Worm (Caenorhabditis elegans): ENCODE data around the gene mif-4.
A peak's percentile ranks its signal among the peaks of the same experiment; 100 is the strongest.

The mif-4 gene

DNA sequence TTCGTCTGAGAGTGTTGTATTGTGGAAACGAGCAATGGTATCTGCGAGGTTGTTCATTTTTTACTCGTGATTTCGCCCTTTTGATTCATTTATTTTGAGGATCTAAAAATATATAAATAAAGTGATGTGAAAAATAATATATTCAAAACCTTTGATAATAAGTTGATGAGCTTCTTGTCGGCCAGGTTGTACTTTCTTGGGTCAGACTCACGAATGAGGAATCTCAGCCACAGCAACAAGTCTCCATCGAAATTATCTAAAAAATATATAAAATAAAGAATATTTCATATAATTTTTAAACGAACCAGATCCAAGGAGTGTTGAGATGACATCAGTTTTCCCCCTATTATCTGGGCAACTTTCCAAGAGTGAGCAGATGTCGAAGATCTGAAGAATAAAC lies 6.6 kb upstream of the mif-4 start, which contains the start of gene Y73B6BL.288:
Gene Y73B6BL.288, minus strand, starts transcription at position 101 of the 400 bp plus-strand sequence.
- TF ChIP-seq mdl-1 (tag; optimal IDR thresholded peaks at IDR 0.05) (no peak), R02D3.7 (tag; optimal IDR thresholded peaks at IDR 0.05) (no peak), nhr-23 (tag; optimal IDR thresholded peaks at IDR 0.05) (no peak), nhr-25 (tag; optimal IDR thresholded peaks at IDR 0.05) (no peak), sem-4 (tag; optimal IDR thresholded peaks at IDR 0.05) (no peak), sma-9 (GFP tag; optimal IDR thresholded peaks at IDR 0.05) (no peak), sma-9 (tag; optimal IDR thresholded peaks at IDR 0.05) (no peak), ZK546.5 (tag; optimal IDR thresholded peaks at IDR 0.05) (no peak), C34F6.9 (tag; optimal IDR thresholded peaks at IDR 0.05) (no peak), nhr-12 (tag; optimal IDR thresholded peaks at IDR 0.05) (no peak), zag-1 (tag; optimal IDR thresholded peaks at IDR 0.05) (no peak)

DNA sequence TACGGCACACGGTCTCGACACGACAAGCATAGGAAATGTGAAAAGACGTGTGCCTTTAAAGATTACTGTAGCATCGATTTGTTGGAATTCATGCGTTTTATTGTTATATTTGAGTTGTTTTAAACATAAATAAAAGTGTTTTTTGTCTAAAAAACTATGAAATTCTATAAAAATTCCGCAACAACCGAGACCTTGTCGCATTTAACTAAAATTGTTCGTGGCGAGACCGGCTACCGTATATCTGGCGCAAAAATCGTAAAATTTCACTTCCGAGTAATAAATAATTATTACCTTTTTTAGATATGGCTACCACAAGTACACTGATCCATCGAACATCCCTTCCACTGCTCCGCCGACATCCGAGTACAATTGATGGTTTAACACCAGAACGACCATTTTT lies 1.6 kb upstream of the mif-4 start, which contains the start of gene ipla-6:
Gene ipla-6, plus strand, starts transcription at position 301 of the 400 bp plus-strand sequence.
- TF ChIP-seq mbf-1 (tag; optimal IDR thresholded peaks at IDR 0.05) = no peak
- no peak for TF ChIP-seq nhr-237 (tag; optimal IDR thresholded peaks at IDR 0.05)
- TF ChIP-seq ztf-11 (tag; optimal IDR thresholded peaks at IDR 0.05) = no peak
- TF ChIP-seq sma-3 (GFP tag; optimal IDR thresholded peaks at IDR 0.05) = no peak
- no peak for TF ChIP-seq F13H6.1 (tag; optimal IDR thresholded peaks at IDR 0.05)
- TF ChIP-seq nhr-129 (tag; optimal IDR thresholded peaks at IDR 0.05) = no peak
- no peak for TF ChIP-seq zag-1 (tag; optimal IDR thresholded peaks at IDR 0.05)
- no peak for TF ChIP-seq nhr-11 (tag; optimal IDR thresholded peaks at IDR 0.05)
- no peak for TF ChIP-seq nhr-12 (tag; optimal IDR thresholded peaks at IDR 0.05)
- TF ChIP-seq elt-3 (tag; optimal IDR thresholded peaks at IDR 0.05) = no peak
- TF ChIP-seq nhr-6 (tag; optimal IDR thresholded peaks at IDR 0.05) = no peak
- no peak for TF ChIP-seq ceh-82 (tag; optimal IDR thresholded peaks at IDR 0.05)
- TF ChIP-seq lin-39 (tag; optimal IDR thresholded peaks at IDR 0.05) = no peak
- no peak for TF ChIP-seq nhr-23 (tag; optimal IDR thresholded peaks at IDR 0.05)
- no peak for TF ChIP-seq nhr-25 (tag; optimal IDR thresholded peaks at IDR 0.05)
- TF ChIP-seq skn-1 (tag; optimal IDR thresholded peaks at IDR 0.05) = no peak

DNA sequence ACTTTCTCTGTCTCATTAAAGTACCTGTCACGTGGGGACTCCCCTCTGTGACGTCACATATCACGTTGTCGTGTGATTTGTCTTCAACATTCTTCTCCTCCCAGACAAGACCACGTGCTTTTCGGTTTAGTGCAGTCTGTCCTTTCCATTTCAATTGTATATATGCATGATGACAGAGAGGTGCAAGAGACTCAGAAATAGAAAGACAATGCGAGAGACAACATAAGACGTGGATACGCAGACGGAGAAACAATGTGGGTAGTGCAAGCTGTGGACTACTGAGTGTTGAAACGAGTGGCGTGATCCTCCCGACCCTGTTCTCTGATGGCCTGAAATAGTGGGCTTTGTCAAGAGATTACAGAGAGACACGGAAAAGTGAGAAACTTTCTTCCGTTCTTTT lies 954 bp upstream of the mif-4 start:
- peak; percentile 62 for TF ChIP-seq lin-11 (tag; optimal IDR thresholded peaks at IDR 0.05)
- peak; percentile 87 for TF ChIP-seq egl-27 (tag; optimal IDR thresholded peaks at IDR 0.05)
- TF ChIP-seq zag-1 (tag; optimal IDR thresholded peaks at IDR 0.05) = peak; percentile 41
- no peak for TF ChIP-seq nhr-237 (tag; optimal IDR thresholded peaks at IDR 0.05)
- TF ChIP-seq ama-1 (optimal IDR thresholded peaks at IDR 0.05) = peak; percentile 23
- no peak for TF ChIP-seq mbf-1 (tag; optimal IDR thresholded peaks at IDR 0.05)
- TF ChIP-seq R02D3.7 (tag; optimal IDR thresholded peaks at IDR 0.05) = peak; percentile 27
- no peak for TF ChIP-seq alr-1 (tag; optimal IDR thresholded peaks at IDR 0.05)
- peak; percentile 96 for TF ChIP-seq ztf-4 (tag; optimal IDR thresholded peaks at IDR 0.05)
- TF ChIP-seq lin-39 (tag; optimal IDR thresholded peaks at IDR 0.05) = no peak
- TF ChIP-seq ZK546.5 (tag; optimal IDR thresholded peaks at IDR 0.05) = peak; percentile 22
- no peak for TF ChIP-seq dmd-4 (tag; optimal IDR thresholded peaks at IDR 0.05)
- TF ChIP-seq nhr-6 (tag; optimal IDR thresholded peaks at IDR 0.05) = peak; percentile 95
- TF ChIP-seq elt-3 (tag; optimal IDR thresholded peaks at IDR 0.05) = no peak
- TF ChIP-seq gmeb-1 (tag; optimal IDR thresholded peaks at IDR 0.05) = peak; percentile 89
- no peak for TF ChIP-seq ztf-1 (GFP tag; conservative IDR thresholded peaks at IDR 0.05)
- peak; percentile 98 for TF ChIP-seq nhr-21 (tag; optimal IDR thresholded peaks at IDR 0.05)
- TF ChIP-seq nhr-11 (tag; optimal IDR thresholded peaks at IDR 0.05) = no peak
- TF ChIP-seq fos-1 (tag; optimal IDR thresholded peaks at IDR 0.05) = peak; percentile 87
- peak; percentile 91 for TF ChIP-seq Y55F3AM.14 (GFP tag; optimal IDR thresholded peaks at IDR 0.05)
- TF ChIP-seq ceh-16 (tag; optimal IDR thresholded peaks at IDR 0.05) = peak; percentile 77
- no peak for TF ChIP-seq peb-1 (tag; optimal IDR thresholded peaks at IDR 0.05)
- TF ChIP-seq skn-1 (tag; optimal IDR thresholded peaks at IDR 0.05) = peak; percentile 53
- TF ChIP-seq sma-9 (GFP tag; optimal IDR thresholded peaks at IDR 0.05) = peak; percentile 100
- TF ChIP-seq sma-9 (tag; optimal IDR thresholded peaks at IDR 0.05) = peak; percentile 79
- peak; percentile 70 for TF ChIP-seq lin-13 (GFP tag; optimal IDR thresholded peaks at IDR 0.05)
- no peak for TF ChIP-seq unc-39 (tag; optimal IDR thresholded peaks at IDR 0.05)
- TF ChIP-seq mdl-1 (tag; optimal IDR thresholded peaks at IDR 0.05) = peak; percentile 98 to 99
- TF ChIP-seq sma-3 (GFP tag; optimal IDR thresholded peaks at IDR 0.05) = peak; percentile 97
- TF ChIP-seq F13H6.1 (tag; optimal IDR thresholded peaks at IDR 0.05) = peak; percentile 97
- peak; percentile 98 for TF ChIP-seq blmp-1 (tag; optimal IDR thresholded peaks at IDR 0.05; ENCODE audit: insufficient read depth)
- peak; percentile 64 to 95 for TF ChIP-seq lsy-2 (tag; optimal IDR thresholded peaks at IDR 0.05)
- peak; percentile 99 for TF ChIP-seq nhr-25 (tag; optimal IDR thresholded peaks at IDR 0.05)
- peak; percentile 99 for TF ChIP-seq C34F6.9 (tag; optimal IDR thresholded peaks at IDR 0.05)
- TF ChIP-seq nhr-10 (tag; optimal IDR thresholded peaks at IDR 0.05) = peak; percentile 74
- TF ChIP-seq unc-62 (GFP tag; optimal IDR thresholded peaks at IDR 0.05) = peak; percentile 88
- TF ChIP-seq ztf-11 (tag; optimal IDR thresholded peaks at IDR 0.05) = no peak
- TF ChIP-seq mab-5 (tag; optimal IDR thresholded peaks at IDR 0.05) = peak; percentile 81
- no peak for TF ChIP-seq nhr-23 (tag; optimal IDR thresholded peaks at IDR 0.05)
- peak; percentile 45 for TF ChIP-seq ceh-82 (tag; optimal IDR thresholded peaks at IDR 0.05)
- no peak for TF ChIP-seq nhr-12 (tag; optimal IDR thresholded peaks at IDR 0.05)
- peak; percentile 28 for TF ChIP-seq elt-1 (tag; optimal IDR thresholded peaks at IDR 0.05)
- TF ChIP-seq nhr-129 (tag; optimal IDR thresholded peaks at IDR 0.05) = peak; percentile 98
- TF ChIP-seq snpc-4 (tag; optimal IDR thresholded peaks at IDR 0.05) = peak; percentile 57
- TF ChIP-seq crh-2 (tag; optimal IDR thresholded peaks at IDR 0.05) = peak; percentile 96
- TF ChIP-seq sem-4 (tag; optimal IDR thresholded peaks at IDR 0.05) = peak; percentile 98
- TF ChIP-seq aly-2 (tag; optimal IDR thresholded peaks at IDR 0.05) = no peak

Measured in whole organism, L2 larva.